Fruit fly (Drosophila melanogaster): Measurements from ENCODE around the gene KLHL18.

The KLHL18 gene

DNA sequence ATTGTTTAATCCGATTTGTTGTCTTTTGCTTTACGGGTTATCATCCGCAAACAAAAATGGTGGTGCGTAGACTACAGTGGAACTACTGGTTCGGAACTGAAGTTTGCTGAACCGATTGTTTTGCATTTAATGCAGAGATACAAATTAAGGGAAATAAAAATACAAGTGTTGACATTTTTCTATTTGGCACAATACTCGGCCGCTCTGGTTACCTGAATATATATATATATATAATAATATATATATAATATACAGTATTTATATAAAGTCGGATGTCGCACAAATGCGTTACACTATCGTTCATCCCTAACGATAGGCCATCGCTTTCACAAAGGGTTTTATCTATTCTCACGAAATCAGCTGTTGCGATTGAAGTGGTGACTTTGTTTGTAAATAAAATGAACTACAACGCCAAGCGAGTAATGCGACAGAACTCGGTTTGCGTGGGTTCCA lies 6.6 kb upstream of the KLHL18 start, which contains the start of the genes DCAF12 and Spt3 (continued):
- TF ChIP-seq toy (GFP tag; IDR thresholded peaks at IDR 0.05), result no peak
- no peak for TF ChIP-seq CG12236 (GFP tag; optimal IDR thresholded peaks at IDR 0.05)
- TF ChIP-seq Drgx (GFP tag; IDR thresholded peaks at IDR 0.05), result no peak
- no peak for TF ChIP-seq Mes4 (GFP tag; optimal IDR thresholded peaks at IDR 0.05)
- TF ChIP-seq dm (GFP tag; optimal IDR thresholded peaks at IDR 0.05), result no peak
- TF ChIP-seq Sox102F (GFP tag; optimal IDR thresholded peaks at IDR 0.05), result no peak
- no peak for TF ChIP-seq Ets65A (GFP tag)
- TF ChIP-seq CG15073 (GFP tag; optimal IDR thresholded peaks at IDR 0.05), result no peak
- TF ChIP-seq cwo (GFP tag; optimal IDR thresholded peaks at IDR 0.05), result no peak
- TF ChIP-seq tup (GFP tag; optimal IDR thresholded peaks at IDR 0.05), result no peak
- no peak for TF ChIP-seq D (optimal IDR thresholded peaks at IDR 0.05)
- peak; percentile 38 for TF ChIP-seq D (GFP tag; optimal IDR thresholded peaks at IDR 0.05)
- peak in 1 of 2 experiments; percentile 41 for TF ChIP-seq Hr51 (GFP tag; optimal IDR thresholded peaks at IDR 0.05)
- TF ChIP-seq CG13123 (GFP tag; optimal IDR thresholded peaks at IDR 0.05), result no peak
- no peak for TF ChIP-seq Dfd (GFP tag; optimal IDR thresholded peaks at IDR 0.05)
- peak; percentile 14 for TF ChIP-seq CG1602 (GFP tag; optimal IDR thresholded peaks at IDR 0.05)
- peak; percentile 31; the same call in 1 of the 2 replicates for TF ChIP-seq E2f1 (GFP tag; IDR thresholded peaks at IDR 0.05)
- TF ChIP-seq onecut (GFP tag; IDR thresholded peaks at IDR 0.05), result no peak
- no peak for TF ChIP-seq pfk (GFP tag; optimal IDR thresholded peaks at IDR 0.05)
- TF ChIP-seq so (GFP tag; IDR thresholded peaks at IDR 0.05), result no peak
- TF ChIP-seq Deaf1 (tag; optimal IDR thresholded peaks at IDR 0.05), result peak; percentile 36
- TF ChIP-seq Dip3 (GFP tag; optimal IDR thresholded peaks at IDR 0.05), result no peak
- TF ChIP-seq ken (GFP tag; IDR thresholded peaks at IDR 0.05), result 0 out of 3 replicates have a peak, but pooled peaks have one; percentile 58
- TF ChIP-seq Bgb (GFP tag; IDR thresholded peaks at IDR 0.05; ENCODE audit: partially characterized antibody), result peak; percentile 91
- peak; percentile 53 for TF ChIP-seq ind (GFP tag; optimal IDR thresholded peaks at IDR 0.05)
- no peak for TF ChIP-seq CG11398 (GFP tag; optimal IDR thresholded peaks at IDR 0.05)
- no peak for TF ChIP-seq CG10209 (GFP tag; optimal IDR thresholded peaks at IDR 0.05)
- TF ChIP-seq CG3163 (GFP tag; optimal IDR thresholded peaks at IDR 0.05), result no peak
- TF ChIP-seq Neu2 (GFP tag; optimal IDR thresholded peaks at IDR 0.05; ENCODE audit: borderline replicate concordance), result no peak
- no peak for TF ChIP-seq CG3065 (GFP tag; optimal IDR thresholded peaks at IDR 0.05)
- TF ChIP-seq CG3726 (GFP tag; IDR thresholded peaks at IDR 0.05), result no peak
- TF ChIP-seq BEAF-32 (GFP tag; optimal IDR thresholded peaks at IDR 0.05), result peak; percentile 80
- no peak for TF ChIP-seq crol (GFP tag; IDR thresholded peaks at IDR 0.05)
- no peak for TF ChIP-seq bab2 (GFP tag; optimal IDR thresholded peaks at IDR 0.05)
- no peak for TF ChIP-seq CG3838 (GFP tag; optimal IDR thresholded peaks at IDR 0.05)
- no peak for TF ChIP-seq Oaz (GFP tag; IDR thresholded peaks at IDR 0.05)
- no peak for TF ChIP-seq MTF-1 (GFP tag; optimal IDR thresholded peaks at IDR 0.05; ENCODE audit: borderline replicate concordance)
- no peak for TF ChIP-seq Dip2 (GFP tag; IDR thresholded peaks at IDR 0.05)
- peak; percentile 98 for TF ChIP-seq Scr (GFP tag; IDR thresholded peaks at IDR 0.05; ENCODE audit: partially characterized antibody)
- no peak for TF ChIP-seq trh (GFP tag; optimal IDR thresholded peaks at IDR 0.05)
- no peak for TF ChIP-seq otp (GFP tag; IDR thresholded peaks at IDR 0.05)
- TF ChIP-seq Doc2 (GFP tag; IDR thresholded peaks at IDR 0.05), result no peak
- no peak for TF ChIP-seq CG11696 (GFP tag; IDR thresholded peaks at IDR 0.05)
- TF ChIP-seq gro (GFP tag; optimal IDR thresholded peaks at IDR 0.05), result no peak
- no peak for TF ChIP-seq sug (tag; optimal IDR thresholded peaks at IDR 0.05)
- no peak for TF ChIP-seq rib (GFP tag; IDR thresholded peaks at IDR 0.05)
- peak; percentile 7 for TF ChIP-seq slou (GFP tag; optimal IDR thresholded peaks at IDR 0.05)
- no peak for TF ChIP-seq CG12071 (GFP tag; optimal IDR thresholded peaks at IDR 0.05)
- TF ChIP-seq CG14014 (GFP tag; IDR thresholded peaks at IDR 0.05), result no peak
- TF ChIP-seq vvl (GFP tag; IDR thresholded peaks at IDR 0.05), result no peak; the same call in 1 of the 2 replicates
- TF ChIP-seq gcm (GFP tag; optimal IDR thresholded peaks at IDR 0.05), result peak; percentile 51
- peak; percentile 55 for TF ChIP-seq Dek (tag; optimal IDR thresholded peaks at IDR 0.05)
